Fruit fly (Drosophila melanogaster) whole organism, embryonic: ENCODE results near the gene CG34301.

Experiments
- Ada2b ChIP-seq: fragments of 200-800 bp; sonication (Bioruptor generic); IDR thresholded peaks from 2 replicates; pipeline ENCODE4 v1.3.6; 2022; ENCODE audit warnings: missing biosample characterization, missing genetic modification characterization
- CG10267 ChIP-seq: fragments of 200-800 bp; sonication (Bioruptor generic); optimal IDR thresholded peaks from 2 replicates; lab custom pipeline; 2018; ENCODE audit warnings: missing biosample characterization, mild to moderate bottlenecking, missing genetic modification characterization, moderate library complexity
- CG10959 ChIP-seq: fragments of 200-800 bp; sonication (Bioruptor generic); IDR thresholded peaks from 2 replicates; pipeline ENCODE4 v1.3.6; 2022; ENCODE audit warnings: missing biosample characterization, missing genetic modification characterization
- CG12104 ChIP-seq: fragments of 200-800 bp; sonication (Bioruptor generic); optimal IDR thresholded peaks from 3 replicates; lab custom pipeline; 2016; ENCODE audit warnings: missing biosample characterization, missing genetic modification characterization
- CG13775 ChIP-seq: fragments of 200-800 bp; sonication (Bioruptor generic); optimal IDR thresholded peaks from 3 replicates; lab custom pipeline; 2017; ENCODE audit warnings: missing biosample characterization, mild to moderate bottlenecking, missing genetic modification characterization
- CG17568 ChIP-seq: fragments of 200-800 bp; sonication (Bioruptor generic); optimal IDR thresholded peaks from 2 replicates; lab custom pipeline; 2018; ENCODE audit warnings: missing biosample characterization, mild to moderate bottlenecking, missing genetic modification characterization, moderate library complexity
- CG17612 ChIP-seq: fragments of 200-800 bp; sonication (Bioruptor generic); IDR thresholded peaks from 2 replicates; pipeline ENCODE4 v1.3.6; 2022; ENCODE audit warnings: missing biosample characterization, missing genetic modification characterization
- CG18476 ChIP-seq: fragments of 200-800 bp; sonication (Bioruptor generic); optimal IDR thresholded peaks from 2 replicates; lab custom pipeline; 2016; ENCODE audit warnings: missing biosample characterization, mild to moderate bottlenecking, missing genetic modification characterization
- CG18619 ChIP-seq: fragments of 200-800 bp; sonication (Bioruptor generic); optimal IDR thresholded peaks from 3 replicates; lab custom pipeline; 2017; ENCODE audit warnings: missing biosample characterization, mild to moderate bottlenecking, missing genetic modification characterization
- CG2116 ChIP-seq: fragments of 200-800 bp; sonication (Bioruptor generic); optimal IDR thresholded peaks from 3 replicates; lab custom pipeline; 2018; ENCODE audit warnings: missing biosample characterization, mild to moderate bottlenecking, missing genetic modification characterization
- CG31388 ChIP-seq: fragments of 200-800 bp; sonication (Bioruptor generic); optimal IDR thresholded peaks from 2 replicates; lab custom pipeline; 2016; ENCODE audit warnings: missing biosample characterization, missing genetic modification characterization
- CG3163 ChIP-seq: fragments of 200-800 bp; sonication (Bioruptor generic); optimal IDR thresholded peaks from 3 replicates; lab custom pipeline; 2016; ENCODE audit warnings: missing biosample characterization, missing genetic modification characterization
- CG3281 ChIP-seq: fragments of 200-800 bp; sonication (Bioruptor generic); optimal IDR thresholded peaks from 3 replicates; lab custom pipeline; 2017; ENCODE audit warnings: missing biosample characterization, mild to moderate bottlenecking, missing genetic modification characterization
- CG4707 ChIP-seq: fragments of 200-800 bp; sonication (Bioruptor generic); optimal IDR thresholded peaks from 2 replicates; lab custom pipeline; 2018; ENCODE audit warnings: missing biosample characterization, mild to moderate bottlenecking, missing genetic modification characterization, moderate library complexity
- CG6683 ChIP-seq: fragments of 200-800 bp; sonication (Bioruptor generic); optimal IDR thresholded peaks from 2 replicates; lab custom pipeline; 2017; ENCODE audit warnings: missing biosample characterization, mild to moderate bottlenecking, missing genetic modification characterization, missing genetic modification reagents
- CG7745 ChIP-seq: fragments of 200-800 bp; sonication (Bioruptor generic); optimal IDR thresholded peaks from 2 replicates; lab custom pipeline; 2018; ENCODE audit warnings: missing biosample characterization, mild to moderate bottlenecking, missing genetic modification characterization, moderate library complexity
- D ChIP-seq, 2 experiments: fragments of 200-800 bp in 1 of 2; fragments of >200 bp in 1 of 2; sonication (Bioruptor generic) in 1 of 2; optimal IDR thresholded peaks; 2 replicates in 1 of 2; 3 replicates in 1 of 2; lab custom pipeline; 2017; ENCODE audit warnings: mild to moderate bottlenecking in 1 of 2, missing biosample characterization in 1 of 2, missing genetic modification characterization in 1 of 2, missing genetic modification reagents in 1 of 2
- Dip2 ChIP-seq: fragments of 200-800 bp; sonication (Bioruptor generic); IDR thresholded peaks from 2 replicates; pipeline ENCODE4 v1.3.6; 2022; ENCODE audit warnings: missing biosample characterization, missing genetic modification characterization
- Dref ChIP-seq: fragments of 200-800 bp; sonication (Bioruptor generic); IDR thresholded peaks from 2 replicates; pipeline ENCODE4 v1.3.6; 2022; ENCODE audit warnings: missing biosample characterization, missing genetic modification characterization
- Ets65A ChIP-seq: fragments of 200-800 bp; sonication (Bioruptor generic); peaks from one replicate; lab custom pipeline; 2016; ENCODE audit warnings: missing biosample characterization, missing genetic modification characterization
- HHEX ChIP-seq: fragments of 200-800 bp; sonication (Bioruptor generic); optimal IDR thresholded peaks from 3 replicates; lab custom pipeline; 2017; ENCODE audit warnings: missing biosample characterization, mild to moderate bottlenecking, missing genetic modification characterization, missing genetic modification reagents
- HLH3B ChIP-seq: fragments of 200-800 bp; sonication (Bioruptor generic); IDR thresholded peaks from 2 replicates; pipeline ENCODE4 v1.3.6; 2022; ENCODE audit warnings: missing biosample characterization, missing genetic modification characterization
- HLH4C ChIP-seq: fragments of 200-800 bp; sonication (Bioruptor generic); IDR thresholded peaks from 3 replicates; pipeline ENCODE4 v1.3.6; 2022; ENCODE audit warnings: missing biosample characterization, missing genetic modification characterization; ENCODE audit not compliant: partially characterized antibody
- HLH54F ChIP-seq: fragments of 200-800 bp; sonication (Bioruptor generic); optimal IDR thresholded peaks from 3 replicates; lab custom pipeline; 2016; ENCODE audit warnings: missing biosample characterization, missing genetic modification characterization
- HLHmδ ChIP-seq: fragments of 200-800 bp; sonication (Bioruptor generic); optimal IDR thresholded peaks from 2 replicates; lab custom pipeline; 2018; ENCODE audit warnings: missing biosample characterization, mild to moderate bottlenecking, missing genetic modification characterization, moderate library complexity
- Hand ChIP-seq: fragments of 200-800 bp; sonication (Bioruptor generic); optimal IDR thresholded peaks from 2 replicates; lab custom pipeline; 2017; ENCODE audit warnings: mild to moderate bottlenecking, missing biosample characterization, missing genetic modification reagents, missing genetic modification characterization
- Hey ChIP-seq: fragments of 200-800 bp; sonication (Bioruptor generic); optimal IDR thresholded peaks from 3 replicates; lab custom pipeline; 2018; ENCODE audit warnings: missing biosample characterization, mild to moderate bottlenecking, missing genetic modification characterization
- MESR4 ChIP-seq: fragments of 200-800 bp; sonication (Bioruptor generic); optimal IDR thresholded peaks from 2 replicates; lab custom pipeline; 2018; ENCODE audit warnings: missing biosample characterization, mild to moderate bottlenecking, missing genetic modification characterization, moderate library complexity
- Max ChIP-seq: fragments of 200-800 bp; sonication (Bioruptor generic); optimal IDR thresholded peaks from 2 replicates; lab custom pipeline; 2016; ENCODE audit warnings: missing biosample characterization, mild to moderate bottlenecking, missing genetic modification characterization
- NFAT ChIP-seq: fragments of 200-800 bp; sonication (Bioruptor generic); IDR thresholded peaks from 2 replicates; pipeline ENCODE4 v1.3.6; 2022; ENCODE audit warnings: missing biosample characterization, missing genetic modification characterization
- ap ChIP-seq: fragments of 200-800 bp; sonication (Bioruptor generic); IDR thresholded peaks from 2 replicates; pipeline ENCODE4 v1.3.6; 2022; ENCODE audit warnings: missing biosample characterization, missing genetic modification characterization
- ato ChIP-seq: fragments of 200-800 bp; sonication (Bioruptor generic); IDR thresholded peaks from 2 replicates; pipeline ENCODE4 v1.3.6; 2022; ENCODE audit warnings: missing biosample characterization, missing genetic modification characterization; ENCODE audit not compliant: partially characterized antibody
- bigmax ChIP-seq: fragments of 200-800 bp; sonication (Bioruptor generic); optimal IDR thresholded peaks from 2 replicates; lab custom pipeline; 2018; ENCODE audit warnings: missing biosample characterization, mild to moderate bottlenecking, missing genetic modification characterization
- ems ChIP-seq: fragments of 200-800 bp; sonication (Bioruptor generic); optimal IDR thresholded peaks from 3 replicates; lab custom pipeline; 2016; ENCODE audit warnings: missing biosample characterization, missing genetic modification characterization
- gfzf ChIP-seq: fragments of 200-800 bp; sonication (Bioruptor generic); optimal IDR thresholded peaks from 2 replicates; lab custom pipeline; 2016; ENCODE audit warnings: missing biosample characterization, mild to moderate bottlenecking, missing genetic modification characterization, moderate library complexity
- ham ChIP-seq: fragments of 200-800 bp; sonication (Bioruptor generic); IDR thresholded peaks from 2 replicates; pipeline ENCODE4 v1.3.6; 2022; ENCODE audit warnings: missing biosample characterization, missing genetic modification characterization
- jumu ChIP-seq: fragments of 200-800 bp; sonication (Bioruptor generic); optimal IDR thresholded peaks from 3 replicates; lab custom pipeline; 2016; ENCODE audit warnings: missing biosample characterization, missing genetic modification characterization
- kay ChIP-seq: fragments of 200-800 bp; sonication (Bioruptor generic); optimal IDR thresholded peaks from 2 replicates; lab custom pipeline; 2016; ENCODE audit warnings: missing biosample characterization, missing genetic modification characterization
- oc ChIP-seq: fragments of 200-800 bp; sonication (Bioruptor generic); optimal IDR thresholded peaks from 2 replicates; lab custom pipeline; 2018; ENCODE audit warnings: missing biosample characterization, mild to moderate bottlenecking, missing genetic modification characterization, moderate library complexity
- pnt ChIP-seq: fragments of 200-800 bp; sonication (Bioruptor generic); optimal IDR thresholded peaks from 3 replicates; lab custom pipeline; 2016; ENCODE audit warnings: missing biosample characterization, missing genetic modification characterization
- prd ChIP-seq, 3 experiments: fragments of >200 bp in 2 of 3; fragments of 200-800 bp in 1 of 3; sonication (Bioruptor generic) in 1 of 3; optimal IDR thresholded peaks in 2 of 3; IDR thresholded peaks in 1 of 3; 2 replicates in 2 of 3; 3 replicates in 1 of 3; pipeline versions ENCODE4 v1.3.6 to Lab custom; 2017 to 2022; ENCODE audit warnings: missing biosample characterization in 1 of 3, missing genetic modification characterization in 1 of 3
- repo ChIP-seq: fragments of 200-800 bp; sonication (Bioruptor generic); optimal IDR thresholded peaks from 2 replicates; lab custom pipeline; 2016; ENCODE audit warnings: missing biosample characterization, missing genetic modification characterization
- ro ChIP-seq: fragments of 200-800 bp; sonication (Bioruptor generic); IDR thresholded peaks from 2 replicates; pipeline ENCODE4 v1.3.6; 2022; ENCODE audit warnings: missing biosample characterization, missing genetic modification characterization
- so ChIP-seq: fragments of 200-800 bp; sonication (Bioruptor generic); IDR thresholded peaks from 3 replicates; pipeline ENCODE4 v1.3.6; 2022; ENCODE audit warnings: missing biosample characterization, missing genetic modification characterization
- tap ChIP-seq: fragments of 200-800 bp; optimal IDR thresholded peaks from 3 replicates; lab custom pipeline; 2019; ENCODE audit warnings: missing biosample characterization, mild to moderate bottlenecking, missing genetic modification characterization, moderate library complexity
- unc-4 ChIP-seq: fragments of 200-800 bp; sonication (Bioruptor generic); IDR thresholded peaks from 2 replicates; pipeline ENCODE4 v1.3.6; 2022; ENCODE audit warnings: missing biosample characterization, missing genetic modification characterization; ENCODE audit not compliant: partially characterized antibody
- usp ChIP-seq: fragments of >200 bp; optimal IDR thresholded peaks from 2 replicates; lab custom pipeline; 2017; ENCODE audit warnings: missing biosample characterization, missing genetic modification characterization
- vvl ChIP-seq: fragments of 200-800 bp; sonication (Bioruptor generic); IDR thresholded peaks from 2 replicates; pipeline ENCODE4 v1.3.6; 2022; ENCODE audit warnings: missing biosample characterization, missing genetic modification characterization
- zen ChIP-seq: fragments of 200-800 bp; sonication (Bioruptor generic); optimal IDR thresholded peaks from 3 replicates; lab custom pipeline; 2018; ENCODE audit warnings: missing biosample characterization, mild to moderate bottlenecking, missing genetic modification characterization, moderate library complexity

Gene CG34301

dm6 chr3R:8820428-8820912 lies 47.2 kb downstream of the CG34301 start, which contains the start of gene aqz (continued):
- TF ChIP-seq HLH4C (GFP tag; lab: Robert Waterston, UW) (peak; percentile 31; the same call in 1 of the 3 replicates), usp (GFP tag; lab: Kevin White, UChicago) (no peak), CG7745 (tag; lab: Kevin White, UChicago) (peak; percentile 50), Ada2b (peak; percentile 24; the same call in 1 of the 2 replicates), CG10267 (tag; lab: Kevin White, UChicago) (peak; percentile 71), Dref (peak; percentile 74), HLH54F (GFP tag; lab: Kevin White, UChicago) (peak; percentile 72), Max (no peak), CG18619 (GFP tag; lab: Kevin White, UChicago) (peak; percentile 55), pnt (GFP tag; lab: Kevin White, UChicago) (peak; percentile 15), ems (GFP tag; lab: Kevin White, UChicago) (peak; percentile 74), CG17612 (GFP tag; lab: Robert Waterston, UW) (peak; percentile 19; the same call in 1 of the 2 replicates), CG3163 (GFP tag; lab: Kevin White, UChicago) (peak; percentile 69), vvl (GFP tag; lab: Robert Waterston, UW) (peak; percentile 85), HLH3B (GFP tag; lab: Robert Waterston, UW) (peak; percentile 56; the same call in 1 of the 2 replicates), MESR4 (GFP tag; lab: Kevin White, UChicago) (peak; percentile 76), jumu (GFP tag; lab: Kevin White, UChicago) (peak; percentile 51), D (optimal IDR thresholded peaks at IDR 0.05; lab: Kevin White, UChicago) (no peak), D (GFP tag; optimal IDR thresholded peaks at IDR 0.05; lab: Kevin White, UChicago) (peak; percentile 4), NFAT (peak; percentile 72), unc-4 (GFP tag; lab: Robert Waterston, UW) (peak; percentile 57), HHEX (GFP tag; lab: Kevin White, UChicago) (peak; percentile 63), CG13775 (GFP tag; lab: Kevin White, UChicago) (peak; percentile 18), CG17568 (GFP tag; lab: Kevin White, UChicago) (peak; percentile 68), CG10959 (GFP tag; lab: Robert Waterston, UW) (no peak; the same call in 1 of the 2 replicates), ato (GFP tag; lab: Robert Waterston, UW) (0 out of 2 replicates have a peak, but pooled peaks have one; percentile 67), CG6683 (GFP tag; lab: Kevin White, UChicago) (no peak), tap (peak; percentile 34), Dip2 (GFP tag; lab: Robert Waterston, UW) (no peak), CG18476 (GFP tag; lab: Kevin White, UChicago) (peak; percentile 3), so (GFP tag; lab: Robert Waterston, UW) (peak; percentile 70; the same call in 2 of the 3 replicates), CG2116 (GFP tag; lab: Kevin White, UChicago) (peak; percentile 100), ro (GFP tag; lab: Robert Waterston, UW) (no peak), gfzf (GFP tag; lab: Kevin White, UChicago) (peak; percentile 80), oc (tag; lab: Kevin White, UChicago) (peak; percentile 67), zen (tag; lab: Kevin White, UChicago) (peak; percentile 80), prd (optimal IDR thresholded peaks at IDR 0.05; lab: Kevin White, UChicago) (no peak), prd (GFP tag; IDR thresholded peaks at IDR 0.05; lab: Robert Waterston, UW) (peak; percentile 49), kay (peak; percentile 99), ap (GFP tag; lab: Robert Waterston, UW) (no peak), CG12104 (GFP tag; lab: Kevin White, UChicago) (no peak), CG3281 (peak; percentile 40), Hand (peak; percentile 15), Ets65A (GFP tag; lab: Kevin White, UChicago) (peak; percentile 95), ham (GFP tag; lab: Robert Waterston, UW) (peak; percentile 49; the same call in 1 of the 2 replicates), bigmax (peak; percentile 38), HLHmδ (peak; percentile 81), CG4707 (GFP tag; lab: Kevin White, UChicago) (peak; percentile 63), repo (GFP tag; lab: Kevin White, UChicago) (no peak), CG31388 (GFP tag; lab: Kevin White, UChicago) (no peak), Hey (tag; lab: Kevin White, UChicago) (no peak)
